Fruit fly (Drosophila melanogaster) whole organism, embryonic: Measurements from ENCODE around the gene CG15201.

ENCODE experiments used
- Aef1 ChIP-seq: fragments of 200-800 bp; sonication (Bioruptor generic); IDR thresholded peaks from 3 replicates; pipeline ENCODE4 v1.3.6; 2022; ENCODE audit warnings: missing biosample characterization, missing genetic modification characterization
- Atf3 ChIP-seq: fragments of 200-800 bp; sonication (Bioruptor generic); optimal IDR thresholded peaks from 3 replicates; lab custom pipeline; 2016; ENCODE audit warnings: missing biosample characterization, missing genetic modification characterization
- BEAF-32 ChIP-seq: fragments of 200-800 bp; sonication (Bioruptor generic); optimal IDR thresholded peaks from 3 replicates; lab custom pipeline; 2017; ENCODE audit warnings: missing biosample characterization, missing genetic modification characterization, mild to moderate bottlenecking, moderate library complexity, missing genetic modification reagents
- BtbVII ChIP-seq: fragments of 200-800 bp; sonication (Bioruptor generic); optimal IDR thresholded peaks from 3 replicates; lab custom pipeline; 2017; ENCODE audit warnings: missing biosample characterization, mild to moderate bottlenecking, missing genetic modification characterization
- CG10147 ChIP-seq: fragments of 200-800 bp; sonication (Bioruptor generic); optimal IDR thresholded peaks from 2 replicates; lab custom pipeline; 2019; ENCODE audit warnings: missing biosample characterization, mild to moderate bottlenecking, missing genetic modification characterization, moderate library complexity
- CG10267 ChIP-seq: fragments of 200-800 bp; sonication (Bioruptor generic); optimal IDR thresholded peaks from 2 replicates; lab custom pipeline; 2018; ENCODE audit warnings: missing biosample characterization, mild to moderate bottlenecking, missing genetic modification characterization, moderate library complexity
- CG10431 ChIP-seq: fragments of 200-800 bp; sonication (Bioruptor generic); optimal IDR thresholded peaks from 3 replicates; lab custom pipeline; 2018; ENCODE audit warnings: missing biosample characterization, mild to moderate bottlenecking, missing genetic modification characterization
- CG12659 ChIP-seq: fragments of 200-800 bp; sonication (Bioruptor generic); optimal IDR thresholded peaks from 3 replicates; lab custom pipeline; 2017; ENCODE audit warnings: mild to moderate bottlenecking, missing biosample characterization, missing genetic modification reagents, missing genetic modification characterization
- CG12942 ChIP-seq: fragments of 200-800 bp; sonication (Bioruptor generic); optimal IDR thresholded peaks from 3 replicates; lab custom pipeline; 2016; ENCODE audit warnings: missing biosample characterization, missing genetic modification characterization
- CG15479 ChIP-seq: fragments of 200-800 bp; sonication (Bioruptor generic); optimal IDR thresholded peaks from 3 replicates; lab custom pipeline; 2019; ENCODE audit warnings: missing biosample characterization, mild to moderate bottlenecking, missing genetic modification characterization, moderate library complexity
- CG16779 ChIP-seq: fragments of 200-800 bp; sonication (Bioruptor generic); IDR thresholded peaks from 2 replicates; pipeline ENCODE4 v1.3.6; 2022; ENCODE audit warnings: missing biosample characterization, missing genetic modification characterization
- CG17612 ChIP-seq: fragments of 200-800 bp; sonication (Bioruptor generic); IDR thresholded peaks from 2 replicates; pipeline ENCODE4 v1.3.6; 2022; ENCODE audit warnings: missing biosample characterization, missing genetic modification characterization
- CG32767 ChIP-seq: fragments of 200-800 bp; sonication (Bioruptor generic); IDR thresholded peaks from 2 replicates; pipeline ENCODE4 v1.3.6; 2022; ENCODE audit warnings: missing biosample characterization, missing genetic modification characterization
- CG4424 ChIP-seq: fragments of 200-800 bp; sonication (Bioruptor generic); optimal IDR thresholded peaks from 3 replicates; lab custom pipeline; 2016; ENCODE audit warnings: missing biosample characterization, missing genetic modification characterization
- CG6689 ChIP-seq: fragments of 200-800 bp; sonication (Bioruptor generic); IDR thresholded peaks from 2 replicates; pipeline ENCODE4 v1.3.6; 2022; ENCODE audit warnings: missing biosample characterization, missing genetic modification characterization
- CG7745 ChIP-seq: fragments of 200-800 bp; sonication (Bioruptor generic); optimal IDR thresholded peaks from 2 replicates; lab custom pipeline; 2018; ENCODE audit warnings: missing biosample characterization, mild to moderate bottlenecking, missing genetic modification characterization, moderate library complexity
- Dref ChIP-seq: fragments of 200-800 bp; sonication (Bioruptor generic); IDR thresholded peaks from 2 replicates; pipeline ENCODE4 v1.3.6; 2022; ENCODE audit warnings: missing biosample characterization, missing genetic modification characterization
- ERR ChIP-seq: fragments of 200-800 bp; sonication (Bioruptor generic); optimal IDR thresholded peaks from 2 replicates; lab custom pipeline; 2016; ENCODE audit warnings: missing biosample characterization, missing genetic modification characterization
- Fer3 ChIP-seq: fragments of 200-800 bp; sonication (Bioruptor generic); optimal IDR thresholded peaks from 2 replicates; lab custom pipeline; 2018; ENCODE audit warnings: missing biosample characterization, mild to moderate bottlenecking, missing genetic modification characterization, moderate library complexity
- Gsc ChIP-seq: fragments of 200-800 bp; sonication (Bioruptor generic); IDR thresholded peaks from 2 replicates; pipeline ENCODE4 v1.3.6; 2022; ENCODE audit warnings: missing biosample characterization, missing genetic modification characterization
- HLH3B ChIP-seq: fragments of 200-800 bp; sonication (Bioruptor generic); IDR thresholded peaks from 2 replicates; pipeline ENCODE4 v1.3.6; 2022; ENCODE audit warnings: missing biosample characterization, missing genetic modification characterization
- HLH54F ChIP-seq: fragments of 200-800 bp; sonication (Bioruptor generic); optimal IDR thresholded peaks from 3 replicates; lab custom pipeline; 2016; ENCODE audit warnings: missing biosample characterization, missing genetic modification characterization
- Hr51 ChIP-seq, 2 experiments: fragments of 200-800 bp; sonication (Bioruptor generic); optimal IDR thresholded peaks; 2 replicates in 1 of 2; 3 replicates in 1 of 2; lab custom pipeline; 2016 to 2018; ENCODE audit warnings: missing biosample characterization in 2 of 2, missing genetic modification characterization in 2 of 2, mild to moderate bottlenecking in 1 of 2, moderate library complexity in 1 of 2
- MBD-R2 ChIP-seq: fragments of 200-800 bp; sonication (Bioruptor generic); IDR thresholded peaks from 2 replicates; pipeline ENCODE4 v1.3.6; 2022; ENCODE audit warnings: missing biosample characterization, missing genetic modification characterization
- Opbp ChIP-seq: fragments of 200-800 bp; sonication (Bioruptor generic); IDR thresholded peaks from 3 replicates; pipeline ENCODE4 v1.3.6; 2022; ENCODE audit warnings: missing biosample characterization, missing genetic modification characterization; ENCODE audit not compliant: partially characterized antibody
- Rx ChIP-seq: fragments of 200-800 bp; sonication (Bioruptor generic); IDR thresholded peaks from 2 replicates; pipeline ENCODE4 v1.3.6; 2022; ENCODE audit warnings: missing biosample characterization, missing genetic modification characterization
- Sox100B ChIP-seq: fragments of 200-800 bp; sonication (Bioruptor generic); optimal IDR thresholded peaks from 3 replicates; lab custom pipeline; 2018; ENCODE audit warnings: missing biosample characterization, mild to moderate bottlenecking, missing genetic modification characterization
- Spps ChIP-seq: fragments of 200-800 bp; sonication (Bioruptor generic); optimal IDR thresholded peaks from 2 replicates; lab custom pipeline; 2018; ENCODE audit warnings: missing biosample characterization, mild to moderate bottlenecking, missing genetic modification characterization
- Ssrp ChIP-seq: fragments of 200-800 bp; sonication (Bioruptor generic); optimal IDR thresholded peaks from 2 replicates; lab custom pipeline; 2018; ENCODE audit warnings: missing biosample characterization, mild to moderate bottlenecking, missing genetic modification characterization, moderate library complexity
- az2 ChIP-seq: fragments of 200-800 bp; sonication (Bioruptor generic); optimal IDR thresholded peaks from 3 replicates; lab custom pipeline; 2016; ENCODE audit warnings: missing biosample characterization, missing genetic modification characterization
- ci ChIP-seq: fragments of 200-800 bp; sonication (Bioruptor generic); IDR thresholded peaks from 3 replicates; pipeline ENCODE4 v1.3.6; 2022; ENCODE audit warnings: missing biosample characterization, missing genetic modification characterization
- crol ChIP-seq: fragments of 200-800 bp; sonication (Bioruptor generic); IDR thresholded peaks from 2 replicates; pipeline ENCODE4 v1.3.6; 2022; ENCODE audit warnings: missing biosample characterization, missing genetic modification characterization
- dati ChIP-seq: fragments of 200-800 bp; sonication (Bioruptor generic); IDR thresholded peaks from 2 replicates; pipeline ENCODE4 v1.3.6; 2022; ENCODE audit warnings: missing biosample characterization, missing genetic modification characterization
- esg ChIP-seq: fragments of 200-800 bp; sonication (Bioruptor generic); conservative IDR thresholded peaks from 2 replicates; pipeline ENCODE4 v1.3.6; 2022; ENCODE audit warnings: missing biosample characterization, missing genetic modification characterization
- fru ChIP-seq: fragments of >200 bp; optimal IDR thresholded peaks from 2 replicates; lab custom pipeline; 2017
- inv ChIP-seq: fragments of 200-800 bp; sonication (Bioruptor generic); IDR thresholded peaks from 2 replicates; pipeline ENCODE4 v1.3.6; 2022; ENCODE audit warnings: missing biosample characterization, missing genetic modification characterization; ENCODE audit not compliant: partially characterized antibody
- lab ChIP-seq: fragments of 200-800 bp; sonication (Bioruptor generic); optimal IDR thresholded peaks from 3 replicates; lab custom pipeline; 2017; ENCODE audit warnings: missing biosample characterization, missing genetic modification characterization, mild to moderate bottlenecking, moderate library complexity, missing genetic modification reagents
- maf-S ChIP-seq: fragments of 200-800 bp; sonication (Bioruptor generic); optimal IDR thresholded peaks from 2 replicates; lab custom pipeline; 2016; ENCODE audit warnings: missing biosample characterization, missing genetic modification characterization
- mld ChIP-seq: fragments of 200-800 bp; sonication (Bioruptor generic); IDR thresholded peaks from 3 replicates; pipeline ENCODE4 v1.3.6; 2022; ENCODE audit warnings: missing biosample characterization, missing genetic modification characterization; ENCODE audit not compliant: partially characterized antibody
- pan ChIP-seq, 4 experiments: fragments of >200 bp in 3 of 4; fragments of 200-800 bp in 1 of 4; sonication (Bioruptor generic) in 1 of 4; optimal IDR thresholded peaks in 3 of 4; IDR thresholded peaks in 1 of 4; 2 replicates each; pipeline versions ENCODE4 v1.3.6 to Lab custom; 2017 to 2022; ENCODE audit warnings: missing biosample characterization in 2 of 4, missing genetic modification characterization in 2 of 4, mixed read lengths in 1 of 4
- pb ChIP-seq: fragments of 200-800 bp; sonication (Bioruptor generic); optimal IDR thresholded peaks from 3 replicates; lab custom pipeline; 2016; ENCODE audit warnings: missing biosample characterization, missing genetic modification characterization
- psq ChIP-seq: fragments of 200-800 bp; sonication (Bioruptor generic); optimal IDR thresholded peaks from 2 replicates; lab custom pipeline; 2017; ENCODE audit warnings: missing biosample characterization, missing genetic modification characterization
- repo ChIP-seq: fragments of 200-800 bp; sonication (Bioruptor generic); optimal IDR thresholded peaks from 2 replicates; lab custom pipeline; 2016; ENCODE audit warnings: missing biosample characterization, missing genetic modification characterization
- sc ChIP-seq, 3 experiments: fragments of >200 bp in 2 of 3; fragments of 200-800 bp in 1 of 3; sonication (Bioruptor generic) in 1 of 3; optimal IDR thresholded peaks; 2 replicates in 2 of 3; 3 replicates in 1 of 3; lab custom pipeline; 2017; ENCODE audit warnings: mild to moderate bottlenecking in 1 of 3, missing biosample characterization in 1 of 3, missing genetic modification characterization in 1 of 3, missing genetic modification reagents in 1 of 3
- schlank ChIP-seq: fragments of 200-800 bp; sonication (Bioruptor generic); optimal IDR thresholded peaks from 2 replicates; lab custom pipeline; 2018; ENCODE audit warnings: missing biosample characterization, mild to moderate bottlenecking, missing genetic modification characterization
- scrt ChIP-seq: fragments of 200-800 bp; sonication (Bioruptor generic); optimal IDR thresholded peaks from 2 replicates; lab custom pipeline; 2018; ENCODE audit warnings: missing biosample characterization, mild to moderate bottlenecking, missing genetic modification characterization, moderate library complexity
- trem ChIP-seq: fragments of 200-800 bp; optimal IDR thresholded peaks from 3 replicates; lab custom pipeline; 2019; ENCODE audit warnings: missing biosample characterization, mild to moderate bottlenecking, missing genetic modification characterization, moderate library complexity
- twi ChIP-seq: fragments of 200-800 bp; optimal IDR thresholded peaks from 2 replicates; lab custom pipeline; 2019; ENCODE audit warnings: missing biosample characterization, mild to moderate bottlenecking, missing genetic modification characterization, moderate library complexity
- zfh1 ChIP-seq: fragments of 200-800 bp; sonication (Bioruptor generic); IDR thresholded peaks from 3 replicates; pipeline ENCODE4 v1.3.6; 2022; ENCODE audit warnings: missing biosample characterization, missing genetic modification characterization

Gene CG15201

DNA sequence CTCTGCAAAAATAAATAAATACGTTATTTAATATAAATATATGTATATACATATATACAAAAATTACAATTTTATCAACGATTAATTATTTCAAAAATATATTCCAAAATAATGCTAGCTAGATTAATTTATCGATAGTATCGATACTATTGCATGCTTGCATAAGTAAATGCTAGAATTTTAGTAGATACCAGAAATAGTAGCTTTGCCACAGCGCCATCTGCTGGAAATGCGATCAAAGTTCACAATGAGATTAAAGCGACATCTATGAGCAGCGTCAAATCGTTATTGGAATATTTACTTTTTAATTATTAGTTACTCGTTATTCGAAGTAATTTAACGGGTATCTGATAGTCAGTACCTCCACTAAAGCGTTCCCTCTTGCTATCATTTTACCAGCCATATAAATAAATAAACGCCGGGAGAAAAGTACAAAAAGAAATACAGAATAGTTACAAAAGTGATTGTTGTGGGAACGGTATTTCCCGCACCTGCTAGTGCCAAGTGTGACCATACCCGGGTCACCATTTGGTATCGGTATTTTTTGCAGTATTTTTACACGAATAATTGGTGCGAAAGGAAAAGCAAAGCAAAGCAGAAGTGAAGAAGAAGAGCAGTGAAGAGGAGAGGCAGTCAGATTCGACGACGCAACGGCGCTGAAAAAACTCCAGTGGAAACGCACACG, 10.0 kb downstream of the CG15201 start, which contains the start of the genes rtv and Dlic (continued):
- no peak for TF ChIP-seq sc (optimal IDR thresholded peaks at IDR 0.05; lab: Kevin White, UChicago)
- no peak for TF ChIP-seq sc (GFP tag; optimal IDR thresholded peaks at IDR 0.05; lab: Kevin White, UChicago)
- no peak for TF ChIP-seq maf-S (GFP tag; lab: Kevin White, UChicago)
- TF ChIP-seq scrt: no peak
- TF ChIP-seq Dref (GFP tag; lab: Robert Waterston, UW): peak; percentile 60
- peak; percentile 32 for TF ChIP-seq Atf3 (GFP tag; lab: Kevin White, UChicago)
- TF ChIP-seq CG12942 (GFP tag; lab: Kevin White, UChicago): no peak
- TF ChIP-seq esg: no peak
- peak; percentile 63 for TF ChIP-seq inv (GFP tag; lab: Robert Waterston, UW)
- peak; percentile 29 for TF ChIP-seq az2
- no peak for TF ChIP-seq fru (lab: Kevin White, UChicago)
- TF ChIP-seq CG32767: no peak
- TF ChIP-seq BtbVII (GFP tag; lab: Kevin White, UChicago): no peak
- no peak for TF ChIP-seq pan (optimal IDR thresholded peaks at IDR 0.05; lab: Kevin White, UChicago)
- TF ChIP-seq pan (GFP tag; optimal IDR thresholded peaks at IDR 0.05 in 1 of 2, IDR thresholded peaks at IDR 0.05 in 1 of 2): no peak
- no peak for TF ChIP-seq ERR
- TF ChIP-seq dati (GFP tag; lab: Robert Waterston, UW): no peak
- no peak for TF ChIP-seq Rx (GFP tag; lab: Robert Waterston, UW)
- no peak for TF ChIP-seq Hr51 (GFP tag; optimal IDR thresholded peaks at IDR 0.05; lab: Kevin White, UChicago)
- TF ChIP-seq CG4424 (GFP tag; lab: Kevin White, UChicago): no peak
- no peak for TF ChIP-seq CG10431 (GFP tag; lab: Kevin White, UChicago)
- no peak for TF ChIP-seq CG17612 (GFP tag; lab: Robert Waterston, UW)
- no peak for TF ChIP-seq Gsc
- TF ChIP-seq pb (GFP tag; lab: Kevin White, UChicago): no peak
- TF ChIP-seq Sox100B: no peak
- no peak for TF ChIP-seq repo (GFP tag; lab: Kevin White, UChicago)
- TF ChIP-seq CG7745: no peak
- no peak for TF ChIP-seq schlank (tag; lab: Kevin White, UChicago)
- TF ChIP-seq CG16779 (GFP tag; lab: Robert Waterston, UW): no peak
- no peak for TF ChIP-seq Fer3 (tag; lab: Kevin White, UChicago)
- no peak for TF ChIP-seq CG10147 (GFP tag; lab: Kevin White, UChicago)
- 0 out of 3 replicates have a peak, but pooled peaks have one; percentile 19 for TF ChIP-seq zfh1 (GFP tag; lab: Robert Waterston, UW)
- TF ChIP-seq Ssrp (tag; lab: Kevin White, UChicago): no peak
- peak; percentile 64 for TF ChIP-seq crol
- no peak for TF ChIP-seq twi
- peak; percentile 76 for TF ChIP-seq BEAF-32 (GFP tag; lab: Kevin White, UChicago)
- TF ChIP-seq CG6689 (GFP tag; lab: Robert Waterston, UW): no peak
- TF ChIP-seq lab (GFP tag; lab: Kevin White, UChicago): no peak
- TF ChIP-seq CG15479 (GFP tag; lab: Kevin White, UChicago): no peak
- peak; percentile 72 for TF ChIP-seq CG12659
- no peak for TF ChIP-seq ci (GFP tag; lab: Robert Waterston, UW)
- 0 out of 3 replicates have a peak, but pooled peaks have one; percentile 47 for TF ChIP-seq Opbp
- TF ChIP-seq psq (GFP tag; lab: Kevin White, UChicago): peak; percentile 99
- no peak for TF ChIP-seq HLH54F (GFP tag; lab: Kevin White, UChicago)
- TF ChIP-seq mld: no peak
- no peak for TF ChIP-seq HLH3B (GFP tag; lab: Robert Waterston, UW)
- TF ChIP-seq CG10267 (tag; lab: Kevin White, UChicago): peak; percentile 49
- TF ChIP-seq MBD-R2 (GFP tag; lab: Robert Waterston, UW): no peak
- peak; percentile 46 for TF ChIP-seq trem (tag; lab: Kevin White, UChicago)
- no peak for TF ChIP-seq Spps (tag; lab: Kevin White, UChicago)
- no peak for TF ChIP-seq Aef1
